Fruit fly (Drosophila melanogaster): ENCODE results near the gene CG33722.

Gene CG33722

dm6 chr3R:8261634-8262033, 17.8 kb downstream of the CG33722 start:
- TF ChIP-seq MBD-R2 (GFP tag; IDR thresholded peaks at IDR 0.05), result no peak
- TF ChIP-seq p53 (GFP tag; optimal IDR thresholded peaks at IDR 0.05), result no peak
- TF ChIP-seq Trl (optimal IDR thresholded peaks at IDR 0.05), result peak in 1 of 2 experiments; percentile 74
- TF ChIP-seq Trl (GFP tag; optimal IDR thresholded peaks at IDR 0.05), result no peak
- TF ChIP-seq CG6813 (GFP tag; optimal IDR thresholded peaks at IDR 0.05), result no peak
- TF ChIP-seq sd (tag; optimal IDR thresholded peaks at IDR 0.05), result no peak

- TF ChIP-seq CG10274 (GFP tag; optimal IDR thresholded peaks at IDR 0.05), result peak; percentile 6
- TF ChIP-seq Vsx1 (GFP tag; optimal IDR thresholded peaks at IDR 0.05), result no peak
- peak; percentile 19 for TF ChIP-seq Lhr (GFP tag; optimal IDR thresholded peaks at IDR 0.05)
- peak; percentile 57 for TF ChIP-seq Dref (GFP tag; IDR thresholded peaks at IDR 0.05)
- peak; percentile 68 for TF ChIP-seq Fer3 (tag; optimal IDR thresholded peaks at IDR 0.05)
- peak; percentile 72 for TF ChIP-seq lilli (GFP tag; optimal IDR thresholded peaks at IDR 0.05)
- peak; percentile 89 for TF ChIP-seq CG13775 (GFP tag; optimal IDR thresholded peaks at IDR 0.05)
- TF ChIP-seq CG14014 (GFP tag; IDR thresholded peaks at IDR 0.05), result peak; percentile 76
- peak; percentile 19 for TF ChIP-seq BEAF-32 (GFP tag; optimal IDR thresholded peaks at IDR 0.05)
- peak; percentile 49 for TF ChIP-seq trh (GFP tag; optimal IDR thresholded peaks at IDR 0.05)
- TF ChIP-seq CG11247 (GFP tag; IDR thresholded peaks at IDR 0.05), result peak; percentile 74
- no peak for TF ChIP-seq slp2 (GFP tag; optimal IDR thresholded peaks at IDR 0.05)
- no peak for TF ChIP-seq pros (GFP tag; optimal IDR thresholded peaks at IDR 0.05)
- TF ChIP-seq CG3995 (GFP tag; optimal IDR thresholded peaks at IDR 0.05), result peak; percentile 67
- peak; percentile 69 for TF ChIP-seq CG30431 (GFP tag; optimal IDR thresholded peaks at IDR 0.05)
- TF ChIP-seq disco-r (GFP tag; optimal IDR thresholded peaks at IDR 0.05), result peak; percentile 17
- no peak for TF ChIP-seq sc (optimal IDR thresholded peaks at IDR 0.05)
- peak; percentile 58 for TF ChIP-seq sc (GFP tag; optimal IDR thresholded peaks at IDR 0.05)
- TF ChIP-seq nom (GFP tag; optimal IDR thresholded peaks at IDR 0.05), result peak; percentile 59
- no peak for TF ChIP-seq z (GFP tag; IDR thresholded peaks at IDR 0.05)
- TF ChIP-seq Atf3 (GFP tag; optimal IDR thresholded peaks at IDR 0.05), result no peak
- no peak for TF ChIP-seq Sry-δ (GFP tag; optimal IDR thresholded peaks at IDR 0.05)
- peak; percentile 74 for TF ChIP-seq Meics (GFP tag; optimal IDR thresholded peaks at IDR 0.05)
- peak; percentile 43; the same call in 1 of the 2 replicates for TF ChIP-seq CG8765 (GFP tag; IDR thresholded peaks at IDR 0.05)
- no peak for TF ChIP-seq Kr (GFP tag; optimal IDR thresholded peaks at IDR 0.05)
- peak; percentile 66 for TF ChIP-seq Six4 (GFP tag; optimal IDR thresholded peaks at IDR 0.05)
- TF ChIP-seq CG12942 (GFP tag; optimal IDR thresholded peaks at IDR 0.05), result peak; percentile 69
- TF ChIP-seq Mes4 (GFP tag; optimal IDR thresholded peaks at IDR 0.05), result no peak
- peak in 1 of 3 experiments; percentile 79 for TF ChIP-seq lola (GFP tag; optimal IDR thresholded peaks at IDR 0.05)
- TF ChIP-seq gce (GFP tag; IDR thresholded peaks at IDR 0.05), result no peak
- TF ChIP-seq CHES-1-like (GFP tag; optimal IDR thresholded peaks at IDR 0.05), result no peak
- TF ChIP-seq CG8359 (GFP tag; optimal IDR thresholded peaks at IDR 0.05; ENCODE audit: borderline replicate concordance), result peak; percentile 33
- peak; percentile 89 for TF ChIP-seq CG16815 (GFP tag; optimal IDR thresholded peaks at IDR 0.05)
- TF ChIP-seq sna (GFP tag; IDR thresholded peaks at IDR 0.05; ENCODE audit: partially characterized antibody), result no peak
- TF ChIP-seq btn (GFP tag; optimal IDR thresholded peaks at IDR 0.05), result no peak
- no peak for TF ChIP-seq emc (GFP tag; optimal IDR thresholded peaks at IDR 0.05)
- TF ChIP-seq dmrt99B (tag; optimal IDR thresholded peaks at IDR 0.05), result no peak
- TF ChIP-seq CG9437 (GFP tag; optimal IDR thresholded peaks at IDR 0.05), result peak; percentile 77
- TF ChIP-seq CG2199 (GFP tag; IDR thresholded peaks at IDR 0.05), result 0 out of 3 replicates have a peak, but pooled peaks have one; percentile 32
- TF ChIP-seq ara (GFP tag; IDR thresholded peaks at IDR 0.05), result peak; percentile 56
- TF ChIP-seq tup (GFP tag; optimal IDR thresholded peaks at IDR 0.05), result peak; percentile 33
- TF ChIP-seq CG16779 (GFP tag; IDR thresholded peaks at IDR 0.05), result 0 out of 2 replicates have a peak, but pooled peaks have one; percentile 24
Measured at dm6 chr3R:8264302-8265080, 20.6 kb downstream of the CG33722 start, which contains the start of the genes RPA1 and Mcm2. Gene RPA1 (minus strand): TSS chr3R:8264451. Gene Mcm2 (plus strand): TSS chr3R:8264970.
